Worm (Caenorhabditis elegans) whole organism, L2 larva: Measurements from ENCODE around the gene C33E10.8.

Experiments
- C34F6.9 ChIP-seq: fragments of 150-350 bp; optimal IDR thresholded peaks from 2 replicates; lab custom pipeline; 2014; ENCODE audit warnings: missing biosample characterization, missing genetic modification characterization
- F13H6.1 ChIP-seq: sonication (generic microtip); optimal IDR thresholded peaks from 2 replicates; lab custom pipeline; 2016; ENCODE audit warnings: missing genetic modification characterization, missing compliant biosample characterization
- R02D3.7 ChIP-seq: fragments of 150-350 bp; optimal IDR thresholded peaks from 2 replicates; lab custom pipeline; 2014; ENCODE audit warnings: missing biosample characterization, missing genetic modification characterization
- Y55F3AM.14 ChIP-seq: fragments of 200-800 bp; sonication (Bioruptor generic); optimal IDR thresholded peaks from 2 replicates; lab custom pipeline; 2018; ENCODE audit warnings: mild to moderate bottlenecking, missing genetic modification characterization, missing compliant biosample characterization
- ZK546.5 ChIP-seq: sonication (generic microtip); optimal IDR thresholded peaks from 2 replicates; lab custom pipeline; 2017; ENCODE audit warnings: missing biosample characterization, missing genetic modification characterization
- alr-1 ChIP-seq: fragments of 150-350 bp; optimal IDR thresholded peaks from 2 replicates; lab custom pipeline; 2014; ENCODE audit warnings: missing biosample characterization, missing genetic modification characterization
- aly-2 ChIP-seq: fragments of 150-350 bp; optimal IDR thresholded peaks from 2 replicates; lab custom pipeline; 2014; ENCODE audit warnings: missing biosample characterization, missing genetic modification characterization
- ama-1 ChIP-seq: fragments of 150-350 bp; optimal IDR thresholded peaks from 2 replicates; lab custom pipeline; 2018; ENCODE audit warnings: inconsistent platforms
- blmp-1 ChIP-seq: sonication (generic microtip); optimal IDR thresholded peaks from 2 replicates; lab custom pipeline; 2017; ENCODE audit warnings: missing genetic modification characterization, mild to moderate bottlenecking, missing compliant biosample characterization, antibody characterized with exemption, moderate library complexity; ENCODE audit not compliant: insufficient read depth
- ceh-16 ChIP-seq: fragments of 150-350 bp; optimal IDR thresholded peaks from 2 replicates; lab custom pipeline; 2014; ENCODE audit warnings: missing biosample characterization, missing genetic modification characterization
- ceh-82 ChIP-seq: fragments of 150-350 bp; optimal IDR thresholded peaks from 2 replicates; lab custom pipeline; 2014; ENCODE audit warnings: missing biosample characterization, missing genetic modification characterization
- crh-2 ChIP-seq: sonication (generic microtip); optimal IDR thresholded peaks from 2 replicates; lab custom pipeline; 2017; ENCODE audit warnings: missing biosample characterization, missing genetic modification characterization
- dmd-4 ChIP-seq: sonication (generic microtip); optimal IDR thresholded peaks from 2 replicates; lab custom pipeline; 2017; ENCODE audit warnings: missing biosample characterization, missing genetic modification characterization
- egl-27 ChIP-seq: sonication (generic microtip); optimal IDR thresholded peaks from 3 replicates; lab custom pipeline; 2017; ENCODE audit warnings: missing biosample characterization, missing genetic modification reagents, missing genetic modification characterization
- elt-1 ChIP-seq: fragments of 150-350 bp; optimal IDR thresholded peaks from 2 replicates; lab custom pipeline; 2014; ENCODE audit warnings: missing biosample characterization, missing genetic modification characterization
- elt-3 ChIP-seq: sonication (generic microtip); optimal IDR thresholded peaks from 2 replicates; lab custom pipeline; 2017; ENCODE audit warnings: missing biosample characterization, missing genetic modification characterization
- fos-1 ChIP-seq: fragments of 150-350 bp; optimal IDR thresholded peaks from 2 replicates; lab custom pipeline; 2014; ENCODE audit warnings: missing biosample characterization, missing genetic modification characterization
- gmeb-1 ChIP-seq: fragments of 150-350 bp; optimal IDR thresholded peaks from 2 replicates; lab custom pipeline; 2014; ENCODE audit warnings: missing biosample characterization, missing genetic modification characterization
- lin-13 ChIP-seq: fragments of 150-350 bp; optimal IDR thresholded peaks from 2 replicates; lab custom pipeline; 2014; ENCODE audit warnings: missing biosample characterization, missing genetic modification reagents, missing genetic modification characterization
- lin-39 ChIP-seq: fragments of 150-350 bp; optimal IDR thresholded peaks from 2 replicates; lab custom pipeline; 2014; ENCODE audit warnings: missing biosample characterization, missing genetic modification reagents, missing genetic modification characterization
- lsy-2 ChIP-seq, 2 experiments: fragments of 150-350 bp in 1 of 2; sonication (generic microtip) in 1 of 2; optimal IDR thresholded peaks; 2 replicates each; lab custom pipeline; 2014 to 2017; ENCODE audit warnings: missing biosample characterization in 2 of 2, missing genetic modification characterization in 2 of 2
- mab-5 ChIP-seq: fragments of 150-350 bp; optimal IDR thresholded peaks from 2 replicates; lab custom pipeline; 2014; ENCODE audit warnings: missing biosample characterization, missing genetic modification characterization
- mbf-1 ChIP-seq: sonication (generic microtip); optimal IDR thresholded peaks from 2 replicates; lab custom pipeline; 2017; ENCODE audit warnings: missing biosample characterization, missing genetic modification characterization
- mdl-1 ChIP-seq, 2 experiments: fragments of 150-350 bp in 1 of 2; sonication (generic microtip) in 1 of 2; optimal IDR thresholded peaks; 2 replicates each; lab custom pipeline; 2017; ENCODE audit warnings: missing biosample characterization in 2 of 2, missing genetic modification characterization in 2 of 2
- nhr-10 ChIP-seq: sonication (generic microtip); optimal IDR thresholded peaks from 2 replicates; lab custom pipeline; 2017; ENCODE audit warnings: missing biosample characterization, missing genetic modification characterization
- nhr-11 ChIP-seq: fragments of 150-350 bp; optimal IDR thresholded peaks from 2 replicates; lab custom pipeline; 2014; ENCODE audit warnings: missing biosample characterization, missing genetic modification characterization
- nhr-129 ChIP-seq: fragments of 150-350 bp; optimal IDR thresholded peaks from 2 replicates; lab custom pipeline; 2014; ENCODE audit warnings: missing biosample characterization, missing genetic modification characterization
- nhr-21 ChIP-seq: fragments of 150-350 bp; optimal IDR thresholded peaks from 2 replicates; lab custom pipeline; 2014; ENCODE audit warnings: missing biosample characterization, missing genetic modification characterization
- peb-1 ChIP-seq: fragments of 150-350 bp; optimal IDR thresholded peaks from 2 replicates; lab custom pipeline; 2014; ENCODE audit warnings: missing biosample characterization, missing genetic modification characterization
- sem-4 ChIP-seq: fragments of 150-350 bp; optimal IDR thresholded peaks from 2 replicates; lab custom pipeline; 2014; ENCODE audit warnings: missing biosample characterization, missing genetic modification reagents, missing genetic modification characterization
- skn-1 ChIP-seq: sonication (generic microtip); optimal IDR thresholded peaks from 2 replicates; lab custom pipeline; 2017; ENCODE audit warnings: missing biosample characterization, missing genetic modification characterization
- sma-3 ChIP-seq: sonication (generic microtip); optimal IDR thresholded peaks from 2 replicates; lab custom pipeline; 2016; ENCODE audit warnings: missing genetic modification reagents, missing genetic modification characterization, missing compliant biosample characterization
- sma-9 ChIP-seq, 2 experiments: fragments of 150-350 bp in 1 of 2; sonication (generic microtip) in 1 of 2; optimal IDR thresholded peaks; 2 replicates each; lab custom pipeline; 2014 to 2016; ENCODE audit warnings: missing genetic modification characterization in 2 of 2, mild to moderate bottlenecking in 1 of 2, missing biosample characterization in 1 of 2, missing compliant biosample characterization in 1 of 2, missing genetic modification reagents in 1 of 2, moderate library complexity in 1 of 2
- snpc-4 ChIP-seq: fragments of 150-350 bp; optimal IDR thresholded peaks from 2 replicates; lab custom pipeline; 2014; ENCODE audit warnings: missing biosample characterization, missing genetic modification characterization
- unc-39 ChIP-seq: fragments of 150-350 bp; optimal IDR thresholded peaks from 2 replicates; lab custom pipeline; 2014; ENCODE audit warnings: missing biosample characterization, missing genetic modification characterization
- zag-1 ChIP-seq: fragments of 150-350 bp; optimal IDR thresholded peaks from 2 replicates; lab custom pipeline; 2014; ENCODE audit warnings: missing biosample characterization, missing genetic modification characterization
- ztf-11 ChIP-seq: sonication (generic microtip); optimal IDR thresholded peaks from 2 replicates; lab custom pipeline; 2017; ENCODE audit warnings: missing biosample characterization, missing genetic modification characterization
- ztf-4 ChIP-seq: fragments of 150-350 bp; optimal IDR thresholded peaks from 2 replicates; lab custom pipeline; 2014; ENCODE audit warnings: missing biosample characterization, missing genetic modification characterization

The C33E10.8 gene

DNA sequence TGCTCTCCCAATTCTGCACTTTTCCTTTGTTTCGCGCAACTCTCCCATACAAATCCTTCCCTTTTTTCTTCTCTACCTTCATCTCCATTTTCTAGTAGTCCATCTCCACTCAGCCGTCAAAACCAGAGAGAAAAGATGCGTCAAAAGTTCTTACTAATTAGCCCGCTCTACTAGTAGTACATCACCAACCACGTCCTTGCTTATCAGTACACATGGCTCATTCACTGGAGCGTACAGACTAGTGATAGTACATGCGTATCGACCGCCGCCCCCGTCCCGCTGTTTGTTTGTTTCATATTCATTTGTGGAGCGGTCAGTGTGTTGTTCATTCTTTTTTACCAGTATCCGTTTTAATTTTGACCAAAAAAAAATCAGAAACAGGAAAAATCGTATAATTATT, 34.4 kb upstream of the C33E10.8 start:
- TF ChIP-seq fos-1 (tag; lab: Kevin White, UChicago) (peak; percentile 82), skn-1 (tag; lab: Kevin White, UChicago) (no peak)
- TF ChIP-seq, all 48 proteins: peak for 1

- TF ChIP-seq nhr-129 (tag; lab: Kevin White, UChicago) = no peak
- TF ChIP-seq elt-3 (tag; lab: Kevin White, UChicago) = no peak
- TF ChIP-seq blmp-1 (tag; lab: Kevin White, UChicago) = no peak
- TF ChIP-seq ztf-11 (tag; lab: Kevin White, UChicago) = no peak
- TF ChIP-seq R02D3.7 (tag; lab: Kevin White, UChicago) = no peak
- no peak for TF ChIP-seq gmeb-1 (tag; lab: Kevin White, UChicago)
- no peak for TF ChIP-seq lin-39 (tag; lab: Kevin White, UChicago)
- no peak for TF ChIP-seq fos-1 (tag; lab: Kevin White, UChicago)
- no peak for TF ChIP-seq crh-2 (tag; lab: Kevin White, UChicago)
- TF ChIP-seq sma-9 (GFP tag; optimal IDR thresholded peaks at IDR 0.05; lab: Kevin White, UChicago) = no peak
- no peak for TF ChIP-seq sma-9 (tag; optimal IDR thresholded peaks at IDR 0.05; lab: Kevin White, UChicago)
- no peak for TF ChIP-seq C34F6.9 (tag; lab: Kevin White, UChicago)
- TF ChIP-seq ztf-4 (tag; lab: Kevin White, UChicago) = no peak
- no peak for TF ChIP-seq Y55F3AM.14
- TF ChIP-seq alr-1 = no peak
- TF ChIP-seq lsy-2 (tag; optimal IDR thresholded peaks at IDR 0.05; lab: Kevin White, UChicago) = no peak
Observed at ce11 chrX:17327226-17327625, 32.6 kb upstream of the C33E10.8 start.

ce11 chrX:17324954-17325353, 30.3 kb upstream of the C33E10.8 start:
- no peak for TF ChIP-seq zag-1 (tag; lab: Kevin White, UChicago)
- TF ChIP-seq nhr-10 (tag; lab: Kevin White, UChicago) = no peak
- TF ChIP-seq elt-1 (tag; lab: Kevin White, UChicago) = no peak
- no peak for TF ChIP-seq sem-4 (tag; lab: Kevin White, UChicago)
- no peak for TF ChIP-seq egl-27 (tag; lab: Kevin White, UChicago)
- no peak for TF ChIP-seq ceh-16
- no peak for TF ChIP-seq blmp-1 (tag; lab: Kevin White, UChicago)
- no peak for TF ChIP-seq F13H6.1
- TF ChIP-seq R02D3.7 (tag; lab: Kevin White, UChicago) = no peak
- no peak for TF ChIP-seq mdl-1 (tag; optimal IDR thresholded peaks at IDR 0.05; lab: Kevin White, UChicago)
- TF ChIP-seq Y55F3AM.14 = no peak
- TF ChIP-seq mab-5 (tag; lab: Kevin White, UChicago) = no peak
- TF ChIP-seq skn-1 (tag; lab: Kevin White, UChicago) = no peak
- no peak for TF ChIP-seq aly-2 (tag; lab: Kevin White, UChicago)
- TF ChIP-seq unc-39 = no peak
- no peak for TF ChIP-seq peb-1 (tag; lab: Kevin White, UChicago)
- TF ChIP-seq fos-1 (tag; lab: Kevin White, UChicago) = no peak
- TF ChIP-seq ceh-82 (tag; lab: Kevin White, UChicago) = no peak

- no peak for TF ChIP-seq mbf-1 (tag; lab: Kevin White, UChicago)
- TF ChIP-seq alr-1 = no peak
- TF ChIP-seq snpc-4 (tag; lab: Kevin White, UChicago) = no peak
- no peak for TF ChIP-seq peb-1 (tag; lab: Kevin White, UChicago)
- TF ChIP-seq ZK546.5 (tag; lab: Kevin White, UChicago) = no peak
- no peak for TF ChIP-seq sem-4 (tag; lab: Kevin White, UChicago)
- no peak for TF ChIP-seq aly-2 (tag; lab: Kevin White, UChicago)
- TF ChIP-seq lin-13 = no peak
- no peak for TF ChIP-seq egl-27 (tag; lab: Kevin White, UChicago)
- no peak for TF ChIP-seq fos-1 (tag; lab: Kevin White, UChicago)
- no peak for TF ChIP-seq ceh-16
- no peak for TF ChIP-seq skn-1 (tag; lab: Kevin White, UChicago)
Observed at ce11 chrX:17320572-17320971, 25.9 kb upstream of the C33E10.8 start.

ce11 chrX:17318284-17318683, 23.7 kb upstream of the C33E10.8 start, which contains the start of gene ptr-5:
Gene ptr-5 (plus strand): TSS chrX:17318584.
- TF ChIP-seq skn-1 (tag; lab: Kevin White, UChicago) (no peak), peb-1 (tag; lab: Kevin White, UChicago) (no peak), nhr-21 (tag; lab: Kevin White, UChicago) (no peak), snpc-4 (tag; lab: Kevin White, UChicago) (no peak), sma-3 (GFP tag; lab: Kevin White, UChicago) (no peak), ztf-4 (tag; lab: Kevin White, UChicago) (no peak), crh-2 (tag; lab: Kevin White, UChicago) (no peak), dmd-4 (no peak), lin-39 (tag; lab: Kevin White, UChicago) (no peak), nhr-11 (no peak), ama-1 (lab: Kevin White, UChicago) (no peak), aly-2 (tag; lab: Kevin White, UChicago) (no peak)
- TF ChIP-seq, all 48 proteins: peak for 0
